Worm (Caenorhabditis elegans) whole organism, L2 larva: ENCODE data around the gene F22D3.4.

Experiments
- C34F6.9 ChIP-seq: fragments of 150-350 bp; optimal IDR thresholded peaks from 2 replicates; lab custom pipeline; 2014; ENCODE audit warnings: missing biosample characterization, missing genetic modification characterization
- F13H6.1 ChIP-seq: sonication (generic microtip); optimal IDR thresholded peaks from 2 replicates; lab custom pipeline; 2016; ENCODE audit warnings: missing genetic modification characterization, missing compliant biosample characterization
- R02D3.7 ChIP-seq: fragments of 150-350 bp; optimal IDR thresholded peaks from 2 replicates; lab custom pipeline; 2014; ENCODE audit warnings: missing biosample characterization, missing genetic modification characterization
- Y55F3AM.14 ChIP-seq: fragments of 200-800 bp; sonication (Bioruptor generic); optimal IDR thresholded peaks from 2 replicates; lab custom pipeline; 2018; ENCODE audit warnings: mild to moderate bottlenecking, missing genetic modification characterization, missing compliant biosample characterization
- ZK546.5 ChIP-seq: sonication (generic microtip); optimal IDR thresholded peaks from 2 replicates; lab custom pipeline; 2017; ENCODE audit warnings: missing biosample characterization, missing genetic modification characterization
- alr-1 ChIP-seq: fragments of 150-350 bp; optimal IDR thresholded peaks from 2 replicates; lab custom pipeline; 2014; ENCODE audit warnings: missing biosample characterization, missing genetic modification characterization
- aly-2 ChIP-seq: fragments of 150-350 bp; optimal IDR thresholded peaks from 2 replicates; lab custom pipeline; 2014; ENCODE audit warnings: missing biosample characterization, missing genetic modification characterization
- ama-1 ChIP-seq: fragments of 150-350 bp; optimal IDR thresholded peaks from 2 replicates; lab custom pipeline; 2018; ENCODE audit warnings: inconsistent platforms
- blmp-1 ChIP-seq: sonication (generic microtip); optimal IDR thresholded peaks from 2 replicates; lab custom pipeline; 2017; ENCODE audit warnings: missing genetic modification characterization, mild to moderate bottlenecking, missing compliant biosample characterization, antibody characterized with exemption, moderate library complexity; ENCODE audit not compliant: insufficient read depth
- ceh-16 ChIP-seq: fragments of 150-350 bp; optimal IDR thresholded peaks from 2 replicates; lab custom pipeline; 2014; ENCODE audit warnings: missing biosample characterization, missing genetic modification characterization
- ceh-82 ChIP-seq: fragments of 150-350 bp; optimal IDR thresholded peaks from 2 replicates; lab custom pipeline; 2014; ENCODE audit warnings: missing biosample characterization, missing genetic modification characterization
- crh-2 ChIP-seq: sonication (generic microtip); optimal IDR thresholded peaks from 2 replicates; lab custom pipeline; 2017; ENCODE audit warnings: missing biosample characterization, missing genetic modification characterization
- dmd-4 ChIP-seq: sonication (generic microtip); optimal IDR thresholded peaks from 2 replicates; lab custom pipeline; 2017; ENCODE audit warnings: missing biosample characterization, missing genetic modification characterization
- egl-27 ChIP-seq: sonication (generic microtip); optimal IDR thresholded peaks from 3 replicates; lab custom pipeline; 2017; ENCODE audit warnings: missing biosample characterization, missing genetic modification reagents, missing genetic modification characterization
- elt-1 ChIP-seq: fragments of 150-350 bp; optimal IDR thresholded peaks from 2 replicates; lab custom pipeline; 2014; ENCODE audit warnings: missing biosample characterization, missing genetic modification characterization
- elt-3 ChIP-seq: sonication (generic microtip); optimal IDR thresholded peaks from 2 replicates; lab custom pipeline; 2017; ENCODE audit warnings: missing biosample characterization, missing genetic modification characterization
- fos-1 ChIP-seq: fragments of 150-350 bp; optimal IDR thresholded peaks from 2 replicates; lab custom pipeline; 2014; ENCODE audit warnings: missing biosample characterization, missing genetic modification characterization
- gmeb-1 ChIP-seq: fragments of 150-350 bp; optimal IDR thresholded peaks from 2 replicates; lab custom pipeline; 2014; ENCODE audit warnings: missing biosample characterization, missing genetic modification characterization
- lin-11 ChIP-seq: fragments of 150-350 bp; sonication (generic microtip); optimal IDR thresholded peaks from 2 replicates; lab custom pipeline; 2014; ENCODE audit warnings: missing biosample characterization, missing genetic modification characterization, inconsistent platforms, mixed read lengths
- lin-13 ChIP-seq: fragments of 150-350 bp; optimal IDR thresholded peaks from 2 replicates; lab custom pipeline; 2014; ENCODE audit warnings: missing biosample characterization, missing genetic modification reagents, missing genetic modification characterization
- lin-39 ChIP-seq: fragments of 150-350 bp; optimal IDR thresholded peaks from 2 replicates; lab custom pipeline; 2014; ENCODE audit warnings: missing biosample characterization, missing genetic modification reagents, missing genetic modification characterization
- lsy-2 ChIP-seq, 2 experiments: fragments of 150-350 bp in 1 of 2; sonication (generic microtip) in 1 of 2; optimal IDR thresholded peaks; 2 replicates each; lab custom pipeline; 2014 to 2017; ENCODE audit warnings: missing biosample characterization in 2 of 2, missing genetic modification characterization in 2 of 2
- mab-5 ChIP-seq: fragments of 150-350 bp; optimal IDR thresholded peaks from 2 replicates; lab custom pipeline; 2014; ENCODE audit warnings: missing biosample characterization, missing genetic modification characterization
- mbf-1 ChIP-seq: sonication (generic microtip); optimal IDR thresholded peaks from 2 replicates; lab custom pipeline; 2017; ENCODE audit warnings: missing biosample characterization, missing genetic modification characterization
- mdl-1 ChIP-seq, 2 experiments: fragments of 150-350 bp in 1 of 2; sonication (generic microtip) in 1 of 2; optimal IDR thresholded peaks; 2 replicates each; lab custom pipeline; 2017; ENCODE audit warnings: missing biosample characterization in 2 of 2, missing genetic modification characterization in 2 of 2
- nhr-10 ChIP-seq: sonication (generic microtip); optimal IDR thresholded peaks from 2 replicates; lab custom pipeline; 2017; ENCODE audit warnings: missing biosample characterization, missing genetic modification characterization
- nhr-11 ChIP-seq: fragments of 150-350 bp; optimal IDR thresholded peaks from 2 replicates; lab custom pipeline; 2014; ENCODE audit warnings: missing biosample characterization, missing genetic modification characterization
- nhr-12 ChIP-seq: fragments of 150-350 bp; optimal IDR thresholded peaks from 2 replicates; lab custom pipeline; 2014; ENCODE audit warnings: missing biosample characterization, missing genetic modification characterization
- nhr-129 ChIP-seq: fragments of 150-350 bp; optimal IDR thresholded peaks from 2 replicates; lab custom pipeline; 2014; ENCODE audit warnings: missing biosample characterization, missing genetic modification characterization
- nhr-21 ChIP-seq: fragments of 150-350 bp; optimal IDR thresholded peaks from 2 replicates; lab custom pipeline; 2014; ENCODE audit warnings: missing biosample characterization, missing genetic modification characterization
- nhr-23 ChIP-seq: fragments of 150-350 bp; optimal IDR thresholded peaks from 2 replicates; lab custom pipeline; 2014; ENCODE audit warnings: missing biosample characterization, missing genetic modification reagents, missing genetic modification characterization
- nhr-237 ChIP-seq: fragments of 150-350 bp; optimal IDR thresholded peaks from 2 replicates; lab custom pipeline; 2014; ENCODE audit warnings: missing biosample characterization, missing genetic modification characterization
- nhr-25 ChIP-seq: fragments of 150-350 bp; sonication (generic microtip); optimal IDR thresholded peaks from 3 replicates; lab custom pipeline; 2014; ENCODE audit warnings: missing biosample characterization, missing genetic modification characterization
- nhr-6 ChIP-seq: fragments of 150-350 bp; optimal IDR thresholded peaks from 2 replicates; lab custom pipeline; 2014; ENCODE audit warnings: missing biosample characterization, missing genetic modification characterization
- nhr-77 ChIP-seq: fragments of 150-350 bp; optimal IDR thresholded peaks from 2 replicates; lab custom pipeline; 2014; ENCODE audit warnings: missing biosample characterization, missing genetic modification characterization
- peb-1 ChIP-seq: fragments of 150-350 bp; optimal IDR thresholded peaks from 2 replicates; lab custom pipeline; 2014; ENCODE audit warnings: missing biosample characterization, missing genetic modification characterization
- sem-4 ChIP-seq: fragments of 150-350 bp; optimal IDR thresholded peaks from 2 replicates; lab custom pipeline; 2014; ENCODE audit warnings: missing biosample characterization, missing genetic modification reagents, missing genetic modification characterization
- skn-1 ChIP-seq: sonication (generic microtip); optimal IDR thresholded peaks from 2 replicates; lab custom pipeline; 2017; ENCODE audit warnings: missing biosample characterization, missing genetic modification characterization
- sma-3 ChIP-seq: sonication (generic microtip); optimal IDR thresholded peaks from 2 replicates; lab custom pipeline; 2016; ENCODE audit warnings: missing genetic modification reagents, missing genetic modification characterization, missing compliant biosample characterization
- sma-9 ChIP-seq, 2 experiments: fragments of 150-350 bp in 1 of 2; sonication (generic microtip) in 1 of 2; optimal IDR thresholded peaks; 2 replicates each; lab custom pipeline; 2014 to 2016; ENCODE audit warnings: missing genetic modification characterization in 2 of 2, mild to moderate bottlenecking in 1 of 2, missing biosample characterization in 1 of 2, missing compliant biosample characterization in 1 of 2, missing genetic modification reagents in 1 of 2, moderate library complexity in 1 of 2
- snpc-4 ChIP-seq: fragments of 150-350 bp; optimal IDR thresholded peaks from 2 replicates; lab custom pipeline; 2014; ENCODE audit warnings: missing biosample characterization, missing genetic modification characterization
- unc-39 ChIP-seq: fragments of 150-350 bp; optimal IDR thresholded peaks from 2 replicates; lab custom pipeline; 2014; ENCODE audit warnings: missing biosample characterization, missing genetic modification characterization
- unc-55 ChIP-seq: fragments of 150-350 bp; sonication (generic microtip); optimal IDR thresholded peaks from 3 replicates; lab custom pipeline; 2014; ENCODE audit warnings: missing biosample characterization, missing genetic modification reagents, missing genetic modification characterization
- unc-62 ChIP-seq: fragments of 150-350 bp; optimal IDR thresholded peaks from 2 replicates; lab custom pipeline; 2014; ENCODE audit warnings: missing biosample characterization, missing genetic modification reagents, missing genetic modification characterization
- zag-1 ChIP-seq: fragments of 150-350 bp; optimal IDR thresholded peaks from 2 replicates; lab custom pipeline; 2014; ENCODE audit warnings: missing biosample characterization, missing genetic modification characterization
- ztf-1 ChIP-seq: fragments of 200-800 bp; sonication (Bioruptor generic); conservative IDR thresholded peaks from 2 replicates; pipeline ENCODE4 v1.3.6; 2022; ENCODE audit warnings: missing genetic modification characterization, missing compliant biosample characterization
- ztf-11 ChIP-seq: sonication (generic microtip); optimal IDR thresholded peaks from 2 replicates; lab custom pipeline; 2017; ENCODE audit warnings: missing biosample characterization, missing genetic modification characterization
- ztf-4 ChIP-seq: fragments of 150-350 bp; optimal IDR thresholded peaks from 2 replicates; lab custom pipeline; 2014; ENCODE audit warnings: missing biosample characterization, missing genetic modification characterization

Gene F22D3.4

DNA sequence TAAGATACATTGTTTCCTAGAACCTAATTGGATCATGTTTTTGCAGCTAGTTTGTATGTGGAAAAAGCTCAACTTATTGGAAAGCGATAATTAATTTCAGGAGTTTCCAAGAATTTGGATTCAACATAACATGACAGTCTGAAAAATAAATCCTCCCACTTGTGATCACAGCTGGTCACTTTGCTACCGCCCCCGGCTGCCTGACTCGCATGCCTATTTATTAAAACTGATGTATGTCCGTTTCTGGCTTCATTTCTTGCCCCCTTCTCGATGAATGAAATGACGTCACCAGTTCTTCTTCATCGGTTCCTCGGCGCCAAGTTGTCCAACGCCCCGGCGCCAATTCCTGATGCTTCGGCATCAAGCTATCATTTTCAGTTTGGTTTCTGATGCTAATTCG is 369 bp downstream of the F22D3.4 start:
- TF ChIP-seq sma-9 (GFP tag; optimal IDR thresholded peaks at IDR 0.05; lab: Kevin White, UChicago) (peak; percentile 73), sma-9 (tag; optimal IDR thresholded peaks at IDR 0.05; lab: Kevin White, UChicago) (no peak), nhr-237 (no peak)

- TF ChIP-seq nhr-129 (tag; lab: Kevin White, UChicago) (peak; percentile 78), nhr-12 (tag; lab: Kevin White, UChicago) (no peak), unc-62 (GFP tag; lab: Kevin White, UChicago) (no peak), nhr-23 (no peak), elt-1 (no peak), fos-1 (peak; percentile 92), nhr-6 (tag; lab: Kevin White, UChicago) (no peak), lin-13 (GFP tag; lab: Kevin White, UChicago) (peak; percentile 39), sma-9 (GFP tag; optimal IDR thresholded peaks at IDR 0.05; lab: Kevin White, UChicago) (peak; percentile 80), sma-9 (tag; optimal IDR thresholded peaks at IDR 0.05; lab: Kevin White, UChicago) (no peak), nhr-21 (peak; percentile 7), ama-1 (lab: Kevin White, UChicago) (peak; percentile 46), crh-2 (tag; lab: Kevin White, UChicago) (peak; percentile 86), alr-1 (tag; lab: Kevin White, UChicago) (no peak), C34F6.9 (tag; lab: Kevin White, UChicago) (peak; percentile 77), ceh-16 (tag; lab: Kevin White, UChicago) (no peak), R02D3.7 (tag; lab: Kevin White, UChicago) (no peak), nhr-77 (no peak), ztf-1 (GFP tag; lab: Robert Waterston, UW) (no peak), gmeb-1 (tag; lab: Kevin White, UChicago) (peak; percentile 47), lin-11 (tag; lab: Kevin White, UChicago) (peak; percentile 43), snpc-4 (tag; lab: Kevin White, UChicago) (peak; percentile 30), dmd-4 (tag; lab: Kevin White, UChicago) (no peak), nhr-237 (no peak), mbf-1 (tag; lab: Kevin White, UChicago) (no peak), sem-4 (peak; percentile 44), ztf-4 (tag; lab: Kevin White, UChicago) (peak; percentile 61), aly-2 (no peak), ztf-11 (no peak), nhr-10 (tag; lab: Kevin White, UChicago) (no peak), blmp-1 (tag; lab: Kevin White, UChicago) (peak; percentile 82), Y55F3AM.14 (GFP tag; lab: Kevin White, UChicago) (peak; percentile 60), unc-55 (GFP tag; lab: Kevin White, UChicago) (peak; percentile 88), ceh-82 (tag; lab: Kevin White, UChicago) (no peak), egl-27 (tag; lab: Kevin White, UChicago) (peak; percentile 65), lsy-2 (tag; optimal IDR thresholded peaks at IDR 0.05; lab: Kevin White, UChicago) (peak; percentile 45 to 77), peb-1 (peak; percentile 14), mab-5 (peak; percentile 20), zag-1 (tag; lab: Kevin White, UChicago) (peak; percentile 86), nhr-25 (tag; lab: Kevin White, UChicago) (peak; percentile 60), sma-3 (peak; percentile 55), nhr-11 (tag; lab: Kevin White, UChicago) (no peak), F13H6.1 (peak; percentile 86), skn-1 (tag; lab: Kevin White, UChicago) (no peak), ZK546.5 (tag; lab: Kevin White, UChicago) (no peak), mdl-1 (tag; optimal IDR thresholded peaks at IDR 0.05; lab: Kevin White, UChicago) (peak; percentile 26 to 77), lin-39 (tag; lab: Kevin White, UChicago) (no peak), unc-39 (tag; lab: Kevin White, UChicago) (no peak), elt-3 (tag; lab: Kevin White, UChicago) (no peak)
Measured at ce11 chrII:6926488-6926887, 915 bp downstream of the F22D3.4 start.
